Fruit fly (Drosophila melanogaster): Measurements from ENCODE around the gene Rtel1.

The Rtel1 gene

dm6 chrX:5746864-5747861 lies at the start of gene Rtel1, which contains the start of gene IntS6 (continued):
- TF ChIP-seq CG17612 (GFP tag; IDR thresholded peaks at IDR 0.05): peak; percentile 80
- TF ChIP-seq BtbVII (GFP tag; optimal IDR thresholded peaks at IDR 0.05): peak; percentile 77
- TF ChIP-seq CG3407 (GFP tag; optimal IDR thresholded peaks at IDR 0.05): peak; percentile 69
- peak; percentile 90 for TF ChIP-seq Dek (tag; optimal IDR thresholded peaks at IDR 0.05)
- TF ChIP-seq CG11723 (GFP tag; optimal IDR thresholded peaks at IDR 0.05): peak; percentile 74
- peak; percentile 69 for TF ChIP-seq salm (tag; optimal IDR thresholded peaks at IDR 0.05)
- peak; percentile 75 for TF ChIP-seq gsb (GFP tag; IDR thresholded peaks at IDR 0.05)
- peak; percentile 80 for TF ChIP-seq CG7357 (GFP tag; IDR thresholded peaks at IDR 0.05)
- peak; percentile 90 for TF ChIP-seq Gug (GFP tag; IDR thresholded peaks at IDR 0.05)
- peak; percentile 65 for TF ChIP-seq NC2α (GFP tag; optimal IDR thresholded peaks at IDR 0.05)
- TF ChIP-seq ERR (GFP tag; optimal IDR thresholded peaks at IDR 0.05): peak; percentile 80
- peak; percentile 47; the same call in 1 of the 3 replicates for TF ChIP-seq HLH4C (GFP tag; IDR thresholded peaks at IDR 0.05; ENCODE audit: partially characterized antibody)
- TF ChIP-seq Xbp1 (GFP tag; optimal IDR thresholded peaks at IDR 0.05): peak; percentile 91
- TF ChIP-seq ftz-f1 (GFP tag; optimal IDR thresholded peaks at IDR 0.05): no peak
- peak; percentile 84 for TF ChIP-seq cato (GFP tag; optimal IDR thresholded peaks at IDR 0.05; ENCODE audit: borderline replicate concordance)
- TF ChIP-seq CG3281 (GFP tag; optimal IDR thresholded peaks at IDR 0.05): peak; percentile 91
- TF ChIP-seq Aef1 (GFP tag; IDR thresholded peaks at IDR 0.05): peak; percentile 90
- peak; percentile 93 for TF ChIP-seq lmd (GFP tag; IDR thresholded peaks at IDR 0.05)
- peak; percentile 80 for TF ChIP-seq nerfin-1 (tag; optimal IDR thresholded peaks at IDR 0.05)
- peak; percentile 87 for TF ChIP-seq H2.0 (GFP tag; IDR thresholded peaks at IDR 0.05)
- TF ChIP-seq H15 (GFP tag; IDR thresholded peaks at IDR 0.05): peak; percentile 68; the same call in 2 of the 3 replicates
- TF ChIP-seq CG5180 (GFP tag; optimal IDR thresholded peaks at IDR 0.05): peak; percentile 61
- TF ChIP-seq YL-1 (GFP tag; optimal IDR thresholded peaks at IDR 0.05): peak; percentile 52
- no peak for TF ChIP-seq br (optimal IDR thresholded peaks at IDR 0.05)
- peak; percentile 67 for TF ChIP-seq CG1024 (GFP tag; IDR thresholded peaks at IDR 0.05)
- TF ChIP-seq CG15269 (tag; optimal IDR thresholded peaks at IDR 0.05): peak; percentile 93
- peak; percentile 94 for TF ChIP-seq CG30403 (GFP tag; optimal IDR thresholded peaks at IDR 0.05)
- no peak for TF ChIP-seq sc (optimal IDR thresholded peaks at IDR 0.05)
- peak; percentile 74 for TF ChIP-seq sc (GFP tag; optimal IDR thresholded peaks at IDR 0.05)
- peak; percentile 75 for TF ChIP-seq NK7.1 (GFP tag; optimal IDR thresholded peaks at IDR 0.05)
- TF ChIP-seq CG12236 (GFP tag; optimal IDR thresholded peaks at IDR 0.05): peak; percentile 82
- no peak; the same call in 1 of the 2 replicates for TF ChIP-seq Scr (GFP tag; IDR thresholded peaks at IDR 0.05; ENCODE audit: partially characterized antibody)
- peak; percentile 86 for TF ChIP-seq klu (GFP tag; IDR thresholded peaks at IDR 0.05)
- TF ChIP-seq CG2889 (GFP tag; IDR thresholded peaks at IDR 0.05): peak; percentile 74
- peak; percentile 97 for TF ChIP-seq CG8478 (optimal IDR thresholded peaks at IDR 0.05)
- TF ChIP-seq Tbp (GFP tag; optimal IDR thresholded peaks at IDR 0.05): no peak
- TF ChIP-seq Oaz (GFP tag; IDR thresholded peaks at IDR 0.05): peak; percentile 72
- peak; percentile 86 for TF ChIP-seq CG7556 (GFP tag; optimal IDR thresholded peaks at IDR 0.05)
- TF ChIP-seq lola (GFP tag; optimal IDR thresholded peaks at IDR 0.05): peak in 1 of 3 experiments; percentile 82
- TF ChIP-seq CG9437 (GFP tag; optimal IDR thresholded peaks at IDR 0.05): peak; percentile 81
- TF ChIP-seq Doc2 (GFP tag; IDR thresholded peaks at IDR 0.05): peak; percentile 68
- peak; percentile 52 for TF ChIP-seq CG7987 (GFP tag; optimal IDR thresholded peaks at IDR 0.05)
- TF ChIP-seq CG2129 (GFP tag; IDR thresholded peaks at IDR 0.05; ENCODE audit: partially characterized antibody): no peak
- TF ChIP-seq CG8290 (GFP tag; optimal IDR thresholded peaks at IDR 0.05): peak; percentile 84
- TF ChIP-seq CG8290 (tag; optimal IDR thresholded peaks at IDR 0.05): peak in 1 of 2 experiments; percentile 97
- peak; percentile 82; the same call in 2 of the 3 replicates for TF ChIP-seq C15 (GFP tag; IDR thresholded peaks at IDR 0.05)
- peak; percentile 53; the same call in 1 of the 2 replicates for TF ChIP-seq GATAe (GFP tag; conservative IDR thresholded peaks at IDR 0.05)
- peak; percentile 31; the same call in 1 of the 3 replicates for TF ChIP-seq CG6791 (GFP tag; IDR thresholded peaks at IDR 0.05; ENCODE audit: partially characterized antibody)
- TF ChIP-seq CG1603 (tag; optimal IDR thresholded peaks at IDR 0.05): peak; percentile 91

Measured in whole organism, embryonic.